Fruit fly (Drosophila melanogaster) Kc167 (cell line): ENCODE data around the gene CG16888.

Experiments
- h ChIP-seq: fragments of >200 bp; optimal IDR thresholded peaks from 3 replicates; lab custom pipeline; 2018; ENCODE audit warnings: missing external identifiers
- insv ChIP-seq: fragments of >200 bp; optimal IDR thresholded peaks from 3 replicates; lab custom pipeline; 2018; ENCODE audit warnings: missing external identifiers
- psq ChIP-seq: fragments of >200 bp; optimal IDR thresholded peaks from 2 replicates; lab custom pipeline; 2017; ENCODE audit warnings: missing external identifiers
- ttk ChIP-seq: sonication (Bioruptor generic); optimal IDR thresholded peaks from 2 replicates; lab custom pipeline; 2017; ENCODE audit warnings: missing external identifiers

dm6 chr2L:13779162-13779561, 33.9 kb downstream of the CG16888 start:
- TF ChIP-seq psq (lab: Kevin White, UChicago) (no peak), h (lab: Kevin White, UChicago) (no peak), insv (lab: Kevin White, UChicago) (no peak), ttk (lab: Kevin White, UChicago) (no peak)
